Worm (Caenorhabditis elegans) whole organism, late embryonic: Measurements from ENCODE around the gene spp-9.

ENCODE experiments used
- C38D4.7 ChIP-seq: fragments of 200-800 bp; sonication (Bioruptor generic); optimal IDR thresholded peaks from 2 replicates; lab custom pipeline; 2018; ENCODE audit warnings: mild to moderate bottlenecking, missing genetic modification characterization, moderate library complexity, missing compliant biosample characterization
- ama-1 ChIP-seq: fragments of 150-350 bp; optimal IDR thresholded peaks from 2 replicates; lab custom pipeline; 2014
- ceh-2 ChIP-seq: sonication (generic microtip); optimal IDR thresholded peaks from 2 replicates; lab custom pipeline; 2016; ENCODE audit warnings: missing genotype, missing genetic modification characterization, missing compliant biosample characterization
- ceh-24 ChIP-seq: sonication (generic microtip); optimal IDR thresholded peaks from 2 replicates; lab custom pipeline; 2016; ENCODE audit warnings: mild to moderate bottlenecking, missing genetic modification characterization, missing compliant biosample characterization
- dmd-4 ChIP-seq: sonication (generic microtip); optimal IDR thresholded peaks from 2 replicates; lab custom pipeline; 2016; ENCODE audit warnings: borderline replicate concordance, missing genetic modification characterization, missing compliant biosample characterization
- fkh-10 ChIP-seq: fragments of 150-350 bp; optimal IDR thresholded peaks from 2 replicates; lab custom pipeline; 2014; ENCODE audit warnings: missing biosample characterization, missing genetic modification reagents, missing genetic modification characterization
- lin-11 ChIP-seq: fragments of 200-800 bp; sonication (Bioruptor generic); optimal IDR thresholded peaks from 2 replicates; lab custom pipeline; 2018; ENCODE audit warnings: mild to moderate bottlenecking, missing genetic modification characterization, missing compliant biosample characterization
- madf-2 ChIP-seq: sonication (generic microtip); optimal IDR thresholded peaks from 2 replicates; lab custom pipeline; 2017; ENCODE audit warnings: missing genetic modification characterization, missing compliant biosample characterization
- nfya-1 ChIP-seq: sonication (generic microtip); optimal IDR thresholded peaks from 2 replicates; lab custom pipeline; 2017; ENCODE audit warnings: missing genetic modification characterization, mild to moderate bottlenecking, missing compliant biosample characterization, antibody characterized with exemption, moderate library complexity
- nhr-11 ChIP-seq: fragments of 150-350 bp; optimal IDR thresholded peaks from 2 replicates; lab custom pipeline; 2014; ENCODE audit warnings: missing biosample characterization, missing genetic modification characterization
- pat-9 ChIP-seq: fragments of 200-800 bp; sonication (Bioruptor generic); optimal IDR thresholded peaks from 2 replicates; lab custom pipeline; 2018; ENCODE audit warnings: mild to moderate bottlenecking, missing genetic modification characterization, moderate library complexity, missing compliant biosample characterization
- pha-4 ChIP-seq: fragments of 150-350 bp; optimal IDR thresholded peaks from 2 replicates; lab custom pipeline; 2018; ENCODE audit warnings: missing biosample characterization, missing genetic modification reagents, missing genetic modification characterization
- unc-55 ChIP-seq: sonication (generic microtip); optimal IDR thresholded peaks from 2 replicates; lab custom pipeline; 2017; ENCODE audit warnings: missing biosample characterization, missing genetic modification reagents, missing genetic modification characterization
- unc-86 ChIP-seq: sonication (generic microtip); optimal IDR thresholded peaks from 2 replicates; lab custom pipeline; 2016; ENCODE audit warnings: missing genetic modification characterization, missing compliant biosample characterization

DNA sequence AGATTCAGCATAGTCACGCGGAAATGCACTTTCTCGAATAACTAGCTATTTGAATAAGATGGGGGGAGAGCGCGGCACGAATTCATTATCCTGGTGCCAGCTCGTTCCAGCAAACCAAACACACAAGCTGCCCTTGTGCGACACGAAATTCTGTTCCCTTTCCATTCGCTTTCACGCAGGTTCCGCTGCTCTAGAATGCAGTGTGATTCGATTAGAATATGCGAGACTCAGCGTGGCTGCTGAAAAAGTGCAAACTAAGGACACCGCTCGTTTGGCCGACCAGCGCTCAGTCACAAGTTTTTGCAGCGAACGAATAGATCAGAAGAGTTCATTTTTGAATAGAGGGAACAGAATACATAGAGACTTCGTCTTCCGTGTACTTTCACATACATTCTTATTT, 5.5 kb upstream of the spp-9 start:
- TF ChIP-seq C38D4.7 (GFP tag; lab: Kevin White, UChicago), result no peak
- TF ChIP-seq lin-11 (tag; lab: Kevin White, UChicago), result no peak
- no peak for TF ChIP-seq nhr-11 (tag; lab: Kevin White, UChicago)
- no peak for TF ChIP-seq pha-4 (tag; lab: Kevin White, UChicago)
- TF ChIP-seq dmd-4, result no peak
- no peak for TF ChIP-seq unc-55
- TF ChIP-seq ama-1, result no peak
- no peak for TF ChIP-seq fkh-10 (GFP tag; lab: Kevin White, UChicago)
- no peak for TF ChIP-seq ceh-24 (tag; lab: Kevin White, UChicago)
- TF ChIP-seq madf-2 (tag; lab: Kevin White, UChicago), result no peak
- TF ChIP-seq unc-86 (tag; lab: Kevin White, UChicago), result no peak
- no peak for TF ChIP-seq pat-9 (tag; lab: Kevin White, UChicago)
- TF ChIP-seq ceh-2 (tag; lab: Kevin White, UChicago), result no peak
- no peak for TF ChIP-seq nfya-1 (tag; lab: Kevin White, UChicago)
